Fruit fly (Drosophila melanogaster) whole organism, prepupa: ENCODE results near the gene CG3349.

ENCODE experiments used
- Blimp-1 ChIP-seq: fragments of 200-800 bp; sonication (Bioruptor generic); optimal IDR thresholded peaks from 3 replicates; lab custom pipeline; 2017; ENCODE audit warnings: missing biosample characterization, missing genetic modification characterization, mild to moderate bottlenecking, moderate library complexity, missing genetic modification reagents
- CG10631 ChIP-seq: fragments of 200-800 bp; sonication (Bioruptor generic); optimal IDR thresholded peaks from 2 replicates; lab custom pipeline; 2016; ENCODE audit warnings: missing biosample characterization, missing genetic modification characterization
- CG10669 ChIP-seq: fragments of 200-800 bp; sonication (Bioruptor generic); optimal IDR thresholded peaks from 3 replicates; lab custom pipeline; 2018; ENCODE audit warnings: missing biosample characterization, mild to moderate bottlenecking, missing genetic modification characterization, moderate library complexity
- CG11762 ChIP-seq: fragments of 200-800 bp; sonication (Bioruptor generic); optimal IDR thresholded peaks from 3 replicates; lab custom pipeline; 2016; ENCODE audit warnings: missing biosample characterization, missing genetic modification characterization; ENCODE audit not compliant: insufficient read depth
- CG11902 ChIP-seq: fragments of 200-800 bp; sonication (Bioruptor generic); optimal IDR thresholded peaks from 3 replicates; lab custom pipeline; 2016; ENCODE audit warnings: missing biosample characterization, missing genetic modification characterization
- CG15336 ChIP-seq: fragments of 200-800 bp; sonication (Bioruptor generic); IDR thresholded peaks from 2 replicates; pipeline ENCODE4 v1.3.6; 2022; ENCODE audit warnings: missing biosample characterization, missing genetic modification characterization
- CG1621 ChIP-seq: fragments of 200-800 bp; sonication (Bioruptor generic); optimal IDR thresholded peaks from 3 replicates; lab custom pipeline; 2018; ENCODE audit warnings: missing biosample characterization, mild to moderate bottlenecking, missing genetic modification characterization
- CG3032 ChIP-seq: fragments of 200-800 bp; optimal IDR thresholded peaks from 2 replicates; lab custom pipeline; 2019; ENCODE audit warnings: missing biosample characterization, mild to moderate bottlenecking, missing genetic modification characterization, moderate library complexity
- CG31627 ChIP-seq: fragments of 200-800 bp; sonication (Bioruptor generic); optimal IDR thresholded peaks from 3 replicates; lab custom pipeline; 2016; ENCODE audit warnings: missing biosample characterization, missing genetic modification characterization
- CG32006 ChIP-seq: fragments of 200-800 bp; sonication (Bioruptor generic); optimal IDR thresholded peaks from 3 replicates; lab custom pipeline; 2017; ENCODE audit warnings: missing biosample characterization, mild to moderate bottlenecking, missing genetic modification characterization
- CG34406 ChIP-seq: fragments of 200-800 bp; sonication (Bioruptor generic); optimal IDR thresholded peaks from 3 replicates; lab custom pipeline; 2016; ENCODE audit warnings: missing biosample characterization, missing genetic modification characterization
- CG4318 ChIP-seq: fragments of 200-800 bp; sonication (Bioruptor generic); optimal IDR thresholded peaks from 3 replicates; lab custom pipeline; 2017; ENCODE audit warnings: missing biosample characterization, mild to moderate bottlenecking, missing genetic modification characterization
- CG6163 ChIP-seq: fragments of 200-800 bp; sonication (Bioruptor generic); IDR thresholded peaks from 3 replicates; pipeline ENCODE4 v1.3.6; 2022; ENCODE audit warnings: missing biosample characterization, missing genetic modification characterization
- CG6276 ChIP-seq: fragments of 200-800 bp; sonication (Bioruptor generic); optimal IDR thresholded peaks from 2 replicates; lab custom pipeline; 2017; ENCODE audit warnings: missing biosample characterization, mild to moderate bottlenecking, missing genetic modification characterization
- CG6792 ChIP-seq: fragments of 200-800 bp; sonication (Bioruptor generic); optimal IDR thresholded peaks from 3 replicates; lab custom pipeline; 2016; ENCODE audit warnings: missing biosample characterization, missing genetic modification characterization
- CG6808 ChIP-seq: fragments of 200-800 bp; sonication (Bioruptor generic); optimal IDR thresholded peaks from 3 replicates; lab custom pipeline; 2017; ENCODE audit warnings: missing biosample characterization, missing genetic modification characterization, mild to moderate bottlenecking, moderate library complexity, missing genetic modification reagents
- CG6854 ChIP-seq: fragments of 200-800 bp; sonication (Bioruptor generic); optimal IDR thresholded peaks from 2 replicates; lab custom pipeline; 2017; ENCODE audit warnings: missing biosample characterization, mild to moderate bottlenecking, missing genetic modification characterization
- CG8119 ChIP-seq: fragments of 200-800 bp; sonication (Bioruptor generic); IDR thresholded peaks from 3 replicates; pipeline ENCODE4 v1.3.6; 2022; ENCODE audit warnings: missing biosample characterization, missing genetic modification characterization
- CG8319 ChIP-seq: fragments of 200-800 bp; sonication (Bioruptor generic); optimal IDR thresholded peaks from 3 replicates; lab custom pipeline; 2016; ENCODE audit warnings: missing biosample characterization, missing genetic modification characterization
- CG8632 ChIP-seq: fragments of 200-800 bp; sonication (Bioruptor generic); optimal IDR thresholded peaks from 3 replicates; lab custom pipeline; 2016; ENCODE audit warnings: missing biosample characterization, missing genetic modification characterization
- Eip75B ChIP-seq: fragments of 200-800 bp; sonication (Bioruptor generic); optimal IDR thresholded peaks from 3 replicates; lab custom pipeline; 2016; ENCODE audit warnings: missing biosample characterization, missing genetic modification characterization
- Eip78C ChIP-seq: fragments of 200-800 bp; sonication (Bioruptor generic); peaks from one replicate; lab custom pipeline; 2016; ENCODE audit warnings: missing biosample characterization, missing genetic modification characterization
- Eip93F ChIP-seq: fragments of 200-800 bp; sonication (Bioruptor generic); optimal IDR thresholded peaks from 2 replicates; lab custom pipeline; 2016; ENCODE audit warnings: missing biosample characterization, mild to moderate bottlenecking, missing genetic modification characterization
- Ets21C ChIP-seq: fragments of 200-800 bp; sonication (Bioruptor generic); optimal IDR thresholded peaks from 3 replicates; lab custom pipeline; 2016; ENCODE audit warnings: missing biosample characterization, missing genetic modification characterization
- Ets96B ChIP-seq: fragments of 200-800 bp; optimal IDR thresholded peaks from 2 replicates; lab custom pipeline; 2019; ENCODE audit warnings: missing biosample characterization, mild to moderate bottlenecking, missing genetic modification characterization, moderate library complexity
- Gug ChIP-seq: fragments of 200-800 bp; sonication (Bioruptor generic); IDR thresholded peaks from 2 replicates; pipeline ENCODE4 v1.3.6; 2022; ENCODE audit warnings: missing biosample characterization, missing genetic modification characterization
- Hr39 ChIP-seq: fragments of 200-800 bp; sonication (Bioruptor generic); optimal IDR thresholded peaks from 2 replicates; lab custom pipeline; 2016; ENCODE audit warnings: missing biosample characterization, missing genetic modification characterization
- Hr4 ChIP-seq: fragments of 200-800 bp; sonication (Bioruptor generic); optimal IDR thresholded peaks from 3 replicates; lab custom pipeline; 2016; ENCODE audit warnings: missing biosample characterization, missing genetic modification characterization
- Lpt ChIP-seq: fragments of 200-800 bp; sonication (Bioruptor generic); optimal IDR thresholded peaks from 3 replicates; lab custom pipeline; 2016; ENCODE audit warnings: missing biosample characterization, missing genetic modification characterization
- OdsH ChIP-seq: fragments of 200-800 bp; sonication (Bioruptor generic); optimal IDR thresholded peaks from 3 replicates; lab custom pipeline; 2016; ENCODE audit warnings: missing biosample characterization, missing genetic modification characterization
- Smox ChIP-seq: fragments of 200-800 bp; sonication (Bioruptor generic); optimal IDR thresholded peaks from 3 replicates; lab custom pipeline; 2016; ENCODE audit warnings: missing biosample characterization, missing genetic modification characterization
- Sox14 ChIP-seq: fragments of 200-800 bp; sonication (Bioruptor generic); optimal IDR thresholded peaks from 3 replicates; lab custom pipeline; 2016; ENCODE audit warnings: missing biosample characterization, missing genetic modification characterization
- Sox15 ChIP-seq: fragments of 200-800 bp; sonication (Bioruptor generic); optimal IDR thresholded peaks from 3 replicates; lab custom pipeline; 2016; ENCODE audit warnings: missing biosample characterization, missing genetic modification characterization
- achi ChIP-seq: fragments of 200-800 bp; sonication (Bioruptor generic); optimal IDR thresholded peaks from 3 replicates; lab custom pipeline; 2016; ENCODE audit warnings: missing biosample characterization, missing genetic modification characterization
- acj6 ChIP-seq: fragments of 200-800 bp; sonication (Bioruptor generic); optimal IDR thresholded peaks from 3 replicates; lab custom pipeline; 2016; ENCODE audit warnings: missing biosample characterization, missing genetic modification characterization
- cyc ChIP-seq: fragments of 200-800 bp; sonication (Bioruptor generic); optimal IDR thresholded peaks from 3 replicates; lab custom pipeline; 2016; ENCODE audit warnings: missing biosample characterization, missing genetic modification characterization
- dsx ChIP-seq: fragments of 200-800 bp; optimal IDR thresholded peaks from 3 replicates; lab custom pipeline; 2019; ENCODE audit warnings: missing biosample characterization, mild to moderate bottlenecking, missing genetic modification characterization, moderate library complexity; ENCODE audit not compliant: poor library complexity, severe bottlenecking
- eg ChIP-seq: fragments of 200-800 bp; sonication (Bioruptor generic); IDR thresholded peaks from 3 replicates; pipeline ENCODE4 v1.3.6; 2022; ENCODE audit warnings: missing biosample characterization, missing genetic modification characterization
- esn ChIP-seq: fragments of 200-800 bp; sonication (Bioruptor generic); optimal IDR thresholded peaks from 2 replicates; lab custom pipeline; 2016; ENCODE audit warnings: missing biosample characterization, mild to moderate bottlenecking, missing genetic modification characterization, moderate library complexity
- fd59A ChIP-seq: fragments of 200-800 bp; sonication (Bioruptor generic); optimal IDR thresholded peaks from 2 replicates; lab custom pipeline; 2017; ENCODE audit warnings: missing biosample characterization, mild to moderate bottlenecking, missing genetic modification characterization, missing genetic modification reagents
- fd85E ChIP-seq: fragments of 200-800 bp; sonication (Bioruptor generic); optimal IDR thresholded peaks from 3 replicates; lab custom pipeline; 2016; ENCODE audit warnings: missing biosample characterization, missing genetic modification characterization
- fkh ChIP-seq: fragments of 200-800 bp; sonication (Bioruptor generic); optimal IDR thresholded peaks from 3 replicates; lab custom pipeline; 2017; ENCODE audit warnings: missing biosample characterization, mild to moderate bottlenecking, missing genetic modification characterization, moderate library complexity
- lz ChIP-seq: fragments of 200-800 bp; sonication (Bioruptor generic); optimal IDR thresholded peaks from 3 replicates; lab custom pipeline; 2016; ENCODE audit warnings: missing biosample characterization, missing genetic modification characterization
- net ChIP-seq: fragments of 200-800 bp; sonication (Bioruptor generic); optimal IDR thresholded peaks from 3 replicates; lab custom pipeline; 2016; ENCODE audit warnings: missing biosample characterization, missing genetic modification characterization
- pdm3 ChIP-seq: fragments of 200-800 bp; sonication (Bioruptor generic); optimal IDR thresholded peaks from 3 replicates; lab custom pipeline; 2016; ENCODE audit warnings: missing biosample characterization, missing genetic modification characterization
- salr ChIP-seq, 2 experiments: fragments of 200-800 bp; sonication (Bioruptor generic); optimal IDR thresholded peaks; 3 replicates each; lab custom pipeline; 2016 to 2018; ENCODE audit warnings: missing biosample characterization in 2 of 2, missing genetic modification characterization in 2 of 2, mild to moderate bottlenecking in 1 of 2
- ss ChIP-seq, 2 experiments: fragments of 200-800 bp; sonication (Bioruptor generic); optimal IDR thresholded peaks; 2 replicates in 1 of 2; 3 replicates in 1 of 2; lab custom pipeline; 2017 to 2018; ENCODE audit warnings: mild to moderate bottlenecking in 2 of 2, missing biosample characterization in 2 of 2, missing genetic modification characterization in 2 of 2, moderate library complexity in 1 of 2
- svp ChIP-seq: fragments of 200-800 bp; sonication (Bioruptor generic); peaks from one replicate; lab custom pipeline; 2016; ENCODE audit warnings: missing biosample characterization, missing genetic modification characterization
- topi ChIP-seq: fragments of 200-800 bp; sonication (Bioruptor generic); optimal IDR thresholded peaks from 3 replicates; lab custom pipeline; 2016; ENCODE audit warnings: missing biosample characterization, missing genetic modification characterization

CG3349 gene

DNA sequence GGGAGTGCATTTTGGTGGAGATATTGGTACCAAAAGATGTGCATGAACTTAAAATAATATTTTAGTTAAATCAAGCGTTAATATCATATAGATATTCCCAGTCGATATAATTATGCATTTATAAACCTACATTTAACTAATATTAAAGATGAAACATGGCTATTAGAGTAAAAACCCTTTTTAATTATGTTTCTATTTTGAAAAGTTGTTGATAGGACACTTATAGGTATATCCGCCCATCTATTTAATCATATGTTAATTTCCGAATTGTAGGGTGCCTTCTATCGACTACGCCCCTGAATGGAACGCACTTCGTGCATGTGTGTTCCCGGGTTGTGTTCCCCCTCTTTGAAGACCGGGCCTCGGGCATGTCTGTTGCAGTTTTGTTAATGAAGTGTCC lies 26.4 kb downstream of the CG3349 start (continued):
- TF ChIP-seq CG6792 (GFP tag; lab: Kevin White, UChicago) (peak; percentile 30), OdsH (GFP tag; lab: Kevin White, UChicago) (peak; percentile 44), dsx (peak; percentile 67), Hr39 (GFP tag; lab: Kevin White, UChicago) (no peak), CG11762 (GFP tag; lab: Kevin White, UChicago) (no peak), CG15336 (GFP tag; lab: Robert Waterston, UW) (peak; percentile 43), fd59A (GFP tag; lab: Kevin White, UChicago) (peak; percentile 52), eg (GFP tag; lab: Robert Waterston, UW) (no peak), CG6854 (no peak), Sox14 (GFP tag; lab: Kevin White, UChicago) (peak; percentile 23), topi (no peak), CG10631 (GFP tag; lab: Kevin White, UChicago) (peak; percentile 67), Eip93F (GFP tag; lab: Kevin White, UChicago) (no peak), Hr4 (GFP tag; lab: Kevin White, UChicago) (peak; percentile 14), acj6 (GFP tag; lab: Kevin White, UChicago) (peak; percentile 35), cyc (GFP tag; lab: Kevin White, UChicago) (no peak)

- peak; percentile 65 for TF ChIP-seq CG1621
- TF ChIP-seq Gug (GFP tag; lab: Robert Waterston, UW) = peak; percentile 86
- TF ChIP-seq eg (GFP tag; lab: Robert Waterston, UW) = peak; percentile 96
- peak; percentile 83 for TF ChIP-seq svp (GFP tag; lab: Kevin White, UChicago)
- TF ChIP-seq achi (GFP tag; lab: Kevin White, UChicago) = peak; percentile 83
- peak; percentile 59 for TF ChIP-seq CG6808
- TF ChIP-seq fkh = no peak
- TF ChIP-seq Sox15 = peak; percentile 41
- peak; percentile 45 for TF ChIP-seq cyc (GFP tag; lab: Kevin White, UChicago)
- peak; percentile 82 for TF ChIP-seq esn (GFP tag; lab: Kevin White, UChicago)
- TF ChIP-seq topi = peak; percentile 72
- TF ChIP-seq CG8632 (GFP tag; lab: Kevin White, UChicago) = peak; percentile 77
- TF ChIP-seq Eip93F (GFP tag; lab: Kevin White, UChicago) = no peak
- TF ChIP-seq fd85E (GFP tag; lab: Kevin White, UChicago) = no peak
- peak; percentile 88 for TF ChIP-seq CG6792 (GFP tag; lab: Kevin White, UChicago)
- TF ChIP-seq Smox = peak; percentile 69
- peak; percentile 74 for TF ChIP-seq Lpt (GFP tag; lab: Kevin White, UChicago)
- TF ChIP-seq CG8319 (GFP tag; lab: Kevin White, UChicago) = peak; percentile 53
- peak; percentile 97 for TF ChIP-seq Eip78C
- peak; percentile 67 for TF ChIP-seq CG34406 (GFP tag; lab: Kevin White, UChicago)
- TF ChIP-seq CG31627 (GFP tag; lab: Kevin White, UChicago) = peak; percentile 59
- TF ChIP-seq Hr4 (GFP tag; lab: Kevin White, UChicago) = peak; percentile 91
- peak; percentile 77 for TF ChIP-seq CG3032 (tag; lab: Kevin White, UChicago)
- no peak for TF ChIP-seq Blimp-1 (GFP tag; lab: Kevin White, UChicago)
- TF ChIP-seq ss (GFP tag; optimal IDR thresholded peaks at IDR 0.05; lab: Kevin White, UChicago) = peak; percentile 30 to 64
- peak; percentile 91 for TF ChIP-seq CG6163 (GFP tag; lab: Robert Waterston, UW)
- peak; percentile 88 for TF ChIP-seq Eip75B (GFP tag; lab: Kevin White, UChicago)
- peak; percentile 49 for TF ChIP-seq CG11902
- TF ChIP-seq CG32006 (GFP tag; lab: Kevin White, UChicago) = peak; percentile 88
- peak; percentile 57 for TF ChIP-seq Ets21C (GFP tag; lab: Kevin White, UChicago)
- peak; percentile 63 for TF ChIP-seq CG4318 (GFP tag; lab: Kevin White, UChicago)
- peak; percentile 88 for TF ChIP-seq net (GFP tag; lab: Kevin White, UChicago)
- TF ChIP-seq fd59A (GFP tag; lab: Kevin White, UChicago) = peak; percentile 54
- peak; percentile 87 for TF ChIP-seq CG10631 (GFP tag; lab: Kevin White, UChicago)
- TF ChIP-seq CG6276 = peak; percentile 82
- peak; percentile 79 for TF ChIP-seq lz (GFP tag; lab: Kevin White, UChicago)
- TF ChIP-seq Ets96B (tag; lab: Kevin White, UChicago) = peak; percentile 80
- TF ChIP-seq pdm3 = peak; percentile 87
- TF ChIP-seq CG8119 (GFP tag; lab: Robert Waterston, UW) = peak; percentile 95
- TF ChIP-seq salr (GFP tag; optimal IDR thresholded peaks at IDR 0.05; lab: Kevin White, UChicago) = peak; percentile 50 to 65
- TF ChIP-seq CG10669 (GFP tag; lab: Kevin White, UChicago) = peak; percentile 74
- TF ChIP-seq CG6854 = no peak
- TF ChIP-seq Sox14 (GFP tag; lab: Kevin White, UChicago) = peak; percentile 77
Observed at dm6 chr3L:15006825-15007224, 27.4 kb downstream of the CG3349 start.
